Fruit fly (Drosophila melanogaster) whole organism, embryonic: ENCODE measurements around the gene CG3038.

Experiments
- Antp ChIP-seq: fragments of 200-800 bp; sonication (Bioruptor generic); optimal IDR thresholded peaks from 3 replicates; lab custom pipeline; 2016; ENCODE audit warnings: missing biosample characterization, missing genetic modification characterization
- CG10654 ChIP-seq: fragments of 200-800 bp; sonication (Bioruptor generic); optimal IDR thresholded peaks from 2 replicates; lab custom pipeline; 2016; ENCODE audit warnings: missing biosample characterization, missing genetic modification characterization
- CG10979 ChIP-seq: fragments of 200-800 bp; sonication (Bioruptor generic); optimal IDR thresholded peaks from 2 replicates; lab custom pipeline; 2018; ENCODE audit warnings: missing biosample characterization, mild to moderate bottlenecking, missing genetic modification characterization, moderate library complexity
- CG11504 ChIP-seq: fragments of 200-800 bp; sonication (Bioruptor generic); optimal IDR thresholded peaks from 3 replicates; lab custom pipeline; 2019; ENCODE audit warnings: missing biosample characterization, mild to moderate bottlenecking, missing genetic modification characterization, moderate library complexity
- CG11696 ChIP-seq: fragments of 200-800 bp; sonication (Bioruptor generic); IDR thresholded peaks from 2 replicates; pipeline ENCODE4 v1.3.6; 2022; ENCODE audit warnings: missing biosample characterization, missing genetic modification characterization
- CG15011 ChIP-seq: fragments of 200-800 bp; sonication (Bioruptor generic); optimal IDR thresholded peaks from 3 replicates; lab custom pipeline; 2018; ENCODE audit warnings: missing biosample characterization, mild to moderate bottlenecking, missing genetic modification characterization
- CG1603 ChIP-seq: fragments of 200-800 bp; sonication (Bioruptor generic); optimal IDR thresholded peaks from 2 replicates; lab custom pipeline; 2019; ENCODE audit warnings: missing biosample characterization, mild to moderate bottlenecking, missing genetic modification characterization, moderate library complexity
- CG16779 ChIP-seq: fragments of 200-800 bp; sonication (Bioruptor generic); IDR thresholded peaks from 2 replicates; pipeline ENCODE4 v1.3.6; 2022; ENCODE audit warnings: missing biosample characterization, missing genetic modification characterization
- CG17328 ChIP-seq: fragments of 200-800 bp; sonication (Bioruptor generic); IDR thresholded peaks from 2 replicates; pipeline ENCODE4 v1.3.6; 2022; ENCODE audit warnings: missing biosample characterization, missing genetic modification characterization
- CG2199 ChIP-seq: fragments of 200-800 bp; sonication (Bioruptor generic); IDR thresholded peaks from 3 replicates; pipeline ENCODE4 v1.3.6; 2022; ENCODE audit warnings: missing biosample characterization, missing genetic modification characterization
- CG34422 ChIP-seq: fragments of 200-800 bp; sonication (Bioruptor generic); IDR thresholded peaks from 3 replicates; pipeline ENCODE4 v1.3.6; 2022; ENCODE audit warnings: missing biosample characterization, missing genetic modification characterization
- CG4820 ChIP-seq: fragments of 200-800 bp; sonication (Bioruptor generic); optimal IDR thresholded peaks from 3 replicates; lab custom pipeline; 2016; ENCODE audit warnings: missing biosample characterization, missing genetic modification characterization
- CG6689 ChIP-seq: fragments of 200-800 bp; sonication (Bioruptor generic); IDR thresholded peaks from 2 replicates; pipeline ENCODE4 v1.3.6; 2022; ENCODE audit warnings: missing biosample characterization, missing genetic modification characterization
- CG8359 ChIP-seq: fragments of 200-800 bp; sonication (Bioruptor generic); optimal IDR thresholded peaks from 2 replicates; lab custom pipeline; 2017; ENCODE audit warnings: missing biosample characterization, mild to moderate bottlenecking, missing genetic modification characterization, borderline replicate concordance
- CG8478 ChIP-seq: fragments of >200 bp; optimal IDR thresholded peaks from 2 replicates; lab custom pipeline; 2018
- Dp ChIP-seq: fragments of 200-800 bp; sonication (Bioruptor generic); optimal IDR thresholded peaks from 2 replicates; lab custom pipeline; 2018; ENCODE audit warnings: missing biosample characterization, mild to moderate bottlenecking, missing genetic modification characterization, moderate library complexity
- H15 ChIP-seq: fragments of 200-800 bp; sonication (Bioruptor generic); IDR thresholded peaks from 3 replicates; pipeline ENCODE4 v1.3.6; 2022; ENCODE audit warnings: missing biosample characterization, missing genetic modification characterization
- Kr ChIP-seq: fragments of 200-800 bp; sonication (Bioruptor generic); optimal IDR thresholded peaks from 2 replicates; lab custom pipeline; 2017; ENCODE audit warnings: missing biosample characterization, mild to moderate bottlenecking, missing genetic modification characterization
- Mad ChIP-seq: fragments of 200-800 bp; sonication (Bioruptor generic); optimal IDR thresholded peaks from 2 replicates; lab custom pipeline; 2016; ENCODE audit warnings: missing biosample characterization, missing genetic modification characterization
- Nf-YB ChIP-seq: fragments of 200-800 bp; sonication (Bioruptor generic); optimal IDR thresholded peaks from 3 replicates; lab custom pipeline; 2019; ENCODE audit warnings: missing biosample characterization, mild to moderate bottlenecking, missing genetic modification characterization, moderate library complexity
- Scr ChIP-seq: fragments of 200-800 bp; sonication (Bioruptor generic); IDR thresholded peaks from 2 replicates; pipeline ENCODE4 v1.3.6; 2022; ENCODE audit warnings: missing biosample characterization, missing genetic modification characterization; ENCODE audit not compliant: partially characterized antibody
- Trl ChIP-seq, 3 experiments: fragments of >200 bp in 2 of 3; fragments of 200-800 bp in 1 of 3; sonication (Bioruptor generic) in 1 of 3; optimal IDR thresholded peaks; 2 replicates in 1 of 3; 3 replicates in 2 of 3; lab custom pipeline; 2016 to 2017; ENCODE audit warnings: missing biosample characterization in 1 of 3, missing genetic modification characterization in 1 of 3
- bab2 ChIP-seq: fragments of 200-800 bp; sonication (Bioruptor generic); optimal IDR thresholded peaks from 2 replicates; lab custom pipeline; 2016; ENCODE audit warnings: missing biosample characterization, missing genetic modification characterization
- bbx ChIP-seq: fragments of 200-800 bp; sonication (Bioruptor generic); IDR thresholded peaks from 2 replicates; pipeline ENCODE4 v1.3.6; 2022; ENCODE audit warnings: missing biosample characterization, missing genetic modification characterization; ENCODE audit not compliant: partially characterized antibody
- bigmax ChIP-seq: fragments of 200-800 bp; sonication (Bioruptor generic); optimal IDR thresholded peaks from 2 replicates; lab custom pipeline; 2018; ENCODE audit warnings: missing biosample characterization, mild to moderate bottlenecking, missing genetic modification characterization
- caup ChIP-seq: fragments of 200-800 bp; sonication (Bioruptor generic); optimal IDR thresholded peaks from 3 replicates; lab custom pipeline; 2017; ENCODE audit warnings: missing biosample characterization, mild to moderate bottlenecking, missing genetic modification characterization, moderate library complexity; ENCODE audit not compliant: severe bottlenecking
- corto ChIP-seq: fragments of 200-800 bp; sonication (Bioruptor generic); optimal IDR thresholded peaks from 2 replicates; lab custom pipeline; 2016; ENCODE audit warnings: missing biosample characterization, mild to moderate bottlenecking, missing genetic modification characterization, moderate library complexity
- crc ChIP-seq: fragments of 200-800 bp; sonication (Bioruptor generic); optimal IDR thresholded peaks from 2 replicates; lab custom pipeline; 2016; ENCODE audit warnings: missing biosample characterization, missing genetic modification characterization
- croc ChIP-seq: fragments of 200-800 bp; sonication (Bioruptor generic); conservative IDR thresholded peaks from 3 replicates; pipeline ENCODE4 v1.3.6; 2022; ENCODE audit warnings: missing biosample characterization, missing genetic modification characterization
- cwo ChIP-seq: fragments of 200-800 bp; sonication (Bioruptor generic); optimal IDR thresholded peaks from 3 replicates; lab custom pipeline; 2017; ENCODE audit warnings: missing biosample characterization, missing genetic modification characterization, mild to moderate bottlenecking, moderate library complexity, missing genetic modification reagents
- dm ChIP-seq: fragments of 200-800 bp; sonication (Bioruptor generic); optimal IDR thresholded peaks from 3 replicates; lab custom pipeline; 2016; ENCODE audit warnings: missing biosample characterization, missing genetic modification characterization
- dmrt99B ChIP-seq: fragments of 200-800 bp; sonication (Bioruptor generic); optimal IDR thresholded peaks from 2 replicates; lab custom pipeline; 2018; ENCODE audit warnings: missing biosample characterization, mild to moderate bottlenecking, missing genetic modification characterization, moderate library complexity
- fd64A ChIP-seq: fragments of 200-800 bp; sonication (Bioruptor generic); optimal IDR thresholded peaks from 3 replicates; lab custom pipeline; 2018; ENCODE audit warnings: missing biosample characterization, mild to moderate bottlenecking, missing genetic modification characterization
- gfzf ChIP-seq: fragments of 200-800 bp; sonication (Bioruptor generic); optimal IDR thresholded peaks from 2 replicates; lab custom pipeline; 2016; ENCODE audit warnings: missing biosample characterization, mild to moderate bottlenecking, missing genetic modification characterization, moderate library complexity
- gt ChIP-seq: fragments of 200-800 bp; sonication (Bioruptor generic); IDR thresholded peaks from 2 replicates; pipeline ENCODE4 v1.3.6; 2022; ENCODE audit warnings: missing biosample characterization, missing genetic modification characterization
- hth ChIP-seq: fragments of >200 bp; optimal IDR thresholded peaks from 2 replicates; lab custom pipeline; 2017; ENCODE audit warnings: inconsistent platforms
- kni ChIP-seq: fragments of 200-800 bp; sonication (Bioruptor generic); optimal IDR thresholded peaks from 3 replicates; lab custom pipeline; 2017; ENCODE audit warnings: mild to moderate bottlenecking, missing biosample characterization, missing genetic modification reagents, missing genetic modification characterization
- luna ChIP-seq: fragments of 200-800 bp; sonication (Bioruptor generic); optimal IDR thresholded peaks from 2 replicates; lab custom pipeline; 2016; ENCODE audit warnings: missing biosample characterization, missing genetic modification characterization
- otp ChIP-seq: fragments of 200-800 bp; sonication (Bioruptor generic); IDR thresholded peaks from 3 replicates; pipeline ENCODE4, ENCODE4 v1.3.6; 2022; ENCODE audit warnings: missing biosample characterization, missing genetic modification characterization
- pan ChIP-seq, 4 experiments: fragments of >200 bp in 3 of 4; fragments of 200-800 bp in 1 of 4; sonication (Bioruptor generic) in 1 of 4; optimal IDR thresholded peaks in 3 of 4; IDR thresholded peaks in 1 of 4; 2 replicates each; pipeline versions ENCODE4 v1.3.6 to Lab custom; 2017 to 2022; ENCODE audit warnings: missing biosample characterization in 2 of 4, missing genetic modification characterization in 2 of 4, mixed read lengths in 1 of 4
- pnt ChIP-seq: fragments of 200-800 bp; sonication (Bioruptor generic); optimal IDR thresholded peaks from 3 replicates; lab custom pipeline; 2016; ENCODE audit warnings: missing biosample characterization, missing genetic modification characterization
- prd ChIP-seq, 3 experiments: fragments of >200 bp in 2 of 3; fragments of 200-800 bp in 1 of 3; sonication (Bioruptor generic) in 1 of 3; optimal IDR thresholded peaks in 2 of 3; IDR thresholded peaks in 1 of 3; 2 replicates in 2 of 3; 3 replicates in 1 of 3; pipeline versions ENCODE4 v1.3.6 to Lab custom; 2017 to 2022; ENCODE audit warnings: missing biosample characterization in 1 of 3, missing genetic modification characterization in 1 of 3
- ro ChIP-seq: fragments of 200-800 bp; sonication (Bioruptor generic); IDR thresholded peaks from 2 replicates; pipeline ENCODE4 v1.3.6; 2022; ENCODE audit warnings: missing biosample characterization, missing genetic modification characterization
- sim ChIP-seq: fragments of 200-800 bp; sonication (Bioruptor generic); IDR thresholded peaks from 2 replicates; pipeline ENCODE4 v1.3.6; 2022; ENCODE audit warnings: missing biosample characterization, missing genetic modification characterization
- sug ChIP-seq: fragments of 200-800 bp; optimal IDR thresholded peaks from 2 replicates; lab custom pipeline; 2019; ENCODE audit warnings: missing biosample characterization, mild to moderate bottlenecking, missing genetic modification characterization, moderate library complexity
- tll ChIP-seq, 2 experiments: fragments of 200-800 bp in 1 of 2; fragments of >200 bp in 1 of 2; sonication (Bioruptor generic) in 1 of 2; optimal IDR thresholded peaks; 2 replicates each; lab custom pipeline; 2017 to 2019; ENCODE audit warnings: missing biosample characterization in 2 of 2, missing genetic modification characterization in 2 of 2, mild to moderate bottlenecking in 1 of 2, moderate library complexity in 1 of 2
- ttk ChIP-seq: fragments of 200-800 bp; sonication (Bioruptor generic); IDR thresholded peaks from 2 replicates; pipeline ENCODE4 v2.1.2; 2022; ENCODE audit warnings: missing biosample characterization, missing genetic modification characterization
- tup ChIP-seq: fragments of 200-800 bp; sonication (Bioruptor generic); optimal IDR thresholded peaks from 2 replicates; lab custom pipeline; 2016; ENCODE audit warnings: missing biosample characterization, mild to moderate bottlenecking, missing genetic modification characterization, moderate library complexity
- twi ChIP-seq: fragments of 200-800 bp; optimal IDR thresholded peaks from 2 replicates; lab custom pipeline; 2019; ENCODE audit warnings: missing biosample characterization, mild to moderate bottlenecking, missing genetic modification characterization, moderate library complexity

Gene CG3038

dm6 chrX:279097-279727, 33.6 kb upstream of the CG3038 start, which contains the start of the genes CG3777 and ewg:
TSS of gene CG3777 (plus strand) at chrX:279703.
TSS of gene ewg (minus strand) at chrX:279718.
- TF ChIP-seq fd64A (GFP tag; lab: Kevin White, UChicago) (no peak), twi (tag; lab: Kevin White, UChicago) (no peak), CG6689 (GFP tag; lab: Robert Waterston, UW) (no peak), crc (GFP tag; lab: Kevin White, UChicago) (no peak), CG11504 (tag; lab: Kevin White, UChicago) (peak; percentile 27), gt (GFP tag; lab: Robert Waterston, UW) (no peak), sug (tag; lab: Kevin White, UChicago) (peak; percentile 21), tup (GFP tag; lab: Kevin White, UChicago) (no peak), bbx (GFP tag; lab: Robert Waterston, UW) (peak; percentile 99), gfzf (GFP tag; lab: Kevin White, UChicago) (peak; percentile 84), CG17328 (GFP tag; lab: Robert Waterston, UW) (no peak), Dp (peak; percentile 80), Nf-YB (GFP tag; lab: Kevin White, UChicago) (no peak), tll (GFP tag; optimal IDR thresholded peaks at IDR 0.05; lab: Kevin White, UChicago) (no peak), CG4820 (GFP tag; lab: Kevin White, UChicago) (no peak), sim (GFP tag; lab: Robert Waterston, UW) (no peak), Mad (GFP tag; lab: Kevin White, UChicago) (no peak), CG2199 (GFP tag; lab: Robert Waterston, UW) (peak; percentile 52; the same call in 1 of the 3 replicates), H15 (GFP tag; lab: Robert Waterston, UW) (no peak), hth (lab: Kevin White, UChicago) (no peak), kni (no peak), luna (GFP tag; lab: Kevin White, UChicago) (no peak), ro (GFP tag; lab: Robert Waterston, UW) (no peak), dmrt99B (tag; lab: Kevin White, UChicago) (no peak), ttk (GFP tag; lab: Robert Waterston, UW) (no peak), Scr (peak; percentile 93), pan (optimal IDR thresholded peaks at IDR 0.05; lab: Kevin White, UChicago) (no peak), pan (GFP tag; optimal IDR thresholded peaks at IDR 0.05 in 1 of 2, IDR thresholded peaks at IDR 0.05 in 1 of 2) (no peak), CG15011 (GFP tag; lab: Kevin White, UChicago) (no peak), CG10654 (GFP tag; lab: Kevin White, UChicago) (no peak), CG11696 (GFP tag; lab: Robert Waterston, UW) (no peak), Trl (optimal IDR thresholded peaks at IDR 0.05; lab: Kevin White, UChicago) (no peak), Trl (GFP tag; optimal IDR thresholded peaks at IDR 0.05; lab: Kevin White, UChicago) (no peak), dm (GFP tag; lab: Kevin White, UChicago) (peak; percentile 37), prd (optimal IDR thresholded peaks at IDR 0.05; lab: Kevin White, UChicago) (no peak), prd (GFP tag; IDR thresholded peaks at IDR 0.05; lab: Robert Waterston, UW) (no peak), CG34422 (GFP tag; lab: Robert Waterston, UW) (no peak), bab2 (GFP tag; lab: Kevin White, UChicago) (no peak), otp (GFP tag; lab: Robert Waterston, UW) (no peak), Kr (GFP tag; lab: Kevin White, UChicago) (no peak), CG8478 (no peak), CG16779 (GFP tag; lab: Robert Waterston, UW) (no peak), bigmax (GFP tag; lab: Kevin White, UChicago) (no peak), croc (GFP tag; lab: Robert Waterston, UW) (no peak), cwo (GFP tag; lab: Kevin White, UChicago) (no peak), caup (peak; percentile 3), corto (no peak), CG8359 (GFP tag; lab: Kevin White, UChicago) (no peak), CG1603 (tag; lab: Kevin White, UChicago) (peak; percentile 79), CG10979 (tag; lab: Kevin White, UChicago) (no peak), pnt (GFP tag; lab: Kevin White, UChicago) (no peak), Antp (GFP tag; lab: Kevin White, UChicago) (no peak)
